Worm (Caenorhabditis elegans): ENCODE measurements around the gene odr-2.

- TF ChIP-seq dpl-1 (GFP tag; optimal IDR thresholded peaks at IDR 0.05) (no peak), rnt-1 (tag; optimal IDR thresholded peaks at IDR 0.05) (no peak)
Measured at ce11 chrV:7096129-7096730, 7.1 kb upstream of the odr-2 start.
